Fruit fly (Drosophila melanogaster) whole organism, embryonic: ENCODE results near the gene Reg-2.

ENCODE experiments used
- ATbp ChIP-seq: fragments of 200-800 bp; sonication (Bioruptor generic); optimal IDR thresholded peaks from 2 replicates; lab custom pipeline; 2017; ENCODE audit warnings: missing biosample characterization, mild to moderate bottlenecking, missing genetic modification characterization, missing genetic modification reagents
- CG10654 ChIP-seq: fragments of 200-800 bp; sonication (Bioruptor generic); optimal IDR thresholded peaks from 2 replicates; lab custom pipeline; 2016; ENCODE audit warnings: missing biosample characterization, missing genetic modification characterization
- CG11504 ChIP-seq: fragments of 200-800 bp; sonication (Bioruptor generic); optimal IDR thresholded peaks from 3 replicates; lab custom pipeline; 2019; ENCODE audit warnings: missing biosample characterization, mild to moderate bottlenecking, missing genetic modification characterization, moderate library complexity
- CG11695 ChIP-seq: fragments of 200-800 bp; sonication (Bioruptor generic); IDR thresholded peaks from 3 replicates; pipeline ENCODE4 v1.3.6; 2022; ENCODE audit warnings: missing biosample characterization, missing genetic modification characterization
- CG13296 ChIP-seq: fragments of 200-800 bp; sonication (Bioruptor generic); optimal IDR thresholded peaks from 3 replicates; lab custom pipeline; 2018; ENCODE audit warnings: missing biosample characterization, mild to moderate bottlenecking, missing genetic modification characterization
- CG13894 ChIP-seq: fragments of 200-800 bp; sonication (Bioruptor generic); optimal IDR thresholded peaks from 3 replicates; lab custom pipeline; 2018; ENCODE audit warnings: missing biosample characterization, mild to moderate bottlenecking, missing genetic modification characterization, moderate library complexity
- CG14050 ChIP-seq: fragments of 200-800 bp; sonication (Bioruptor generic); IDR thresholded peaks from 3 replicates; pipeline ENCODE4 v1.3.6; 2022; ENCODE audit warnings: missing biosample characterization, missing genetic modification characterization
- CG1529 ChIP-seq: fragments of 200-800 bp; sonication (Bioruptor generic); optimal IDR thresholded peaks from 3 replicates; lab custom pipeline; 2018; ENCODE audit warnings: missing biosample characterization, missing genetic modification characterization
- CG15479 ChIP-seq: fragments of 200-800 bp; sonication (Bioruptor generic); optimal IDR thresholded peaks from 3 replicates; lab custom pipeline; 2019; ENCODE audit warnings: missing biosample characterization, mild to moderate bottlenecking, missing genetic modification characterization, moderate library complexity
- CG1647 ChIP-seq: fragments of 200-800 bp; sonication (Bioruptor generic); optimal IDR thresholded peaks from 3 replicates; lab custom pipeline; 2016; ENCODE audit warnings: missing biosample characterization, missing genetic modification characterization
- CG18764 ChIP-seq: fragments of 200-800 bp; sonication (Bioruptor generic); optimal IDR thresholded peaks from 3 replicates; lab custom pipeline; 2016; ENCODE audit warnings: missing biosample characterization, missing genetic modification characterization
- CG2712 ChIP-seq: fragments of 200-800 bp; optimal IDR thresholded peaks from 3 replicates; lab custom pipeline; 2019; ENCODE audit warnings: missing biosample characterization, mild to moderate bottlenecking, missing genetic modification characterization, moderate library complexity
- CG33557 ChIP-seq: fragments of 200-800 bp; sonication (Bioruptor generic); optimal IDR thresholded peaks from 2 replicates; lab custom pipeline; 2019; ENCODE audit warnings: missing biosample characterization, mild to moderate bottlenecking, missing genetic modification characterization, moderate library complexity
- CG4424 ChIP-seq: fragments of 200-800 bp; sonication (Bioruptor generic); optimal IDR thresholded peaks from 3 replicates; lab custom pipeline; 2016; ENCODE audit warnings: missing biosample characterization, missing genetic modification characterization
- CG4707 ChIP-seq: fragments of 200-800 bp; sonication (Bioruptor generic); optimal IDR thresholded peaks from 2 replicates; lab custom pipeline; 2018; ENCODE audit warnings: missing biosample characterization, mild to moderate bottlenecking, missing genetic modification characterization, moderate library complexity
- CG6689 ChIP-seq: fragments of 200-800 bp; sonication (Bioruptor generic); IDR thresholded peaks from 2 replicates; pipeline ENCODE4 v1.3.6; 2022; ENCODE audit warnings: missing biosample characterization, missing genetic modification characterization
- CG6813 ChIP-seq: fragments of 200-800 bp; sonication (Bioruptor generic); optimal IDR thresholded peaks from 2 replicates; lab custom pipeline; 2017; ENCODE audit warnings: missing biosample characterization, missing genetic modification characterization, mild to moderate bottlenecking, moderate library complexity, missing genetic modification reagents
- CG9817 ChIP-seq: fragments of 200-800 bp; sonication (Bioruptor generic); optimal IDR thresholded peaks from 2 replicates; lab custom pipeline; 2018; ENCODE audit warnings: missing biosample characterization, mild to moderate bottlenecking, missing genetic modification characterization, moderate library complexity
- Chrac-16 ChIP-seq: fragments of 200-800 bp; sonication (Bioruptor generic); optimal IDR thresholded peaks from 3 replicates; lab custom pipeline; 2016; ENCODE audit warnings: missing biosample characterization, missing genetic modification characterization
- CkIIα-i1 ChIP-seq: fragments of 200-800 bp; sonication (Bioruptor generic); IDR thresholded peaks from 2 replicates; pipeline ENCODE4 v1.3.6; 2022; ENCODE audit warnings: missing biosample characterization, missing genetic modification characterization
- Drgx ChIP-seq: fragments of 200-800 bp; sonication (Bioruptor generic); IDR thresholded peaks from 2 replicates; pipeline ENCODE4 v1.3.6; 2022; ENCODE audit warnings: missing biosample characterization, missing genetic modification characterization
- E2f1 ChIP-seq: fragments of 200-800 bp; sonication (Bioruptor generic); IDR thresholded peaks from 2 replicates; pipeline ENCODE4 v1.3.6; 2022; ENCODE audit warnings: missing biosample characterization, missing genetic modification characterization
- Ets65A ChIP-seq: fragments of 200-800 bp; sonication (Bioruptor generic); peaks from one replicate; lab custom pipeline; 2016; ENCODE audit warnings: missing biosample characterization, missing genetic modification characterization
- Hmr ChIP-seq: fragments of 200-800 bp; sonication (Bioruptor generic); optimal IDR thresholded peaks from 3 replicates; lab custom pipeline; 2017; ENCODE audit warnings: mild to moderate bottlenecking, missing biosample characterization, missing genetic modification reagents, missing genetic modification characterization
- Hr78 ChIP-seq, 2 experiments: fragments of 200-800 bp in 1 of 2; fragments of >200 bp in 1 of 2; sonication (Bioruptor generic) in 1 of 2; optimal IDR thresholded peaks; 2 replicates each; lab custom pipeline; 2017 to 2019; ENCODE audit warnings: missing biosample characterization in 2 of 2, missing genetic modification characterization in 2 of 2, mild to moderate bottlenecking in 1 of 2, moderate library complexity in 1 of 2
- MTF-1 ChIP-seq: fragments of 200-800 bp; sonication (Bioruptor generic); optimal IDR thresholded peaks from 2 replicates; lab custom pipeline; 2018; ENCODE audit warnings: missing biosample characterization, mild to moderate bottlenecking, missing genetic modification characterization, borderline replicate concordance
- Opbp ChIP-seq: fragments of 200-800 bp; sonication (Bioruptor generic); IDR thresholded peaks from 3 replicates; pipeline ENCODE4 v1.3.6; 2022; ENCODE audit warnings: missing biosample characterization, missing genetic modification characterization; ENCODE audit not compliant: partially characterized antibody
- Sox100B ChIP-seq: fragments of 200-800 bp; sonication (Bioruptor generic); optimal IDR thresholded peaks from 3 replicates; lab custom pipeline; 2018; ENCODE audit warnings: missing biosample characterization, mild to moderate bottlenecking, missing genetic modification characterization
- Trl ChIP-seq, 3 experiments: fragments of >200 bp in 2 of 3; fragments of 200-800 bp in 1 of 3; sonication (Bioruptor generic) in 1 of 3; optimal IDR thresholded peaks; 2 replicates in 1 of 3; 3 replicates in 2 of 3; lab custom pipeline; 2016 to 2017; ENCODE audit warnings: missing biosample characterization in 1 of 3, missing genetic modification characterization in 1 of 3
- Vsx1 ChIP-seq: fragments of 200-800 bp; sonication (Bioruptor generic); optimal IDR thresholded peaks from 2 replicates; lab custom pipeline; 2017; ENCODE audit warnings: missing biosample characterization, mild to moderate bottlenecking, missing genetic modification characterization, missing genetic modification reagents
- caup ChIP-seq: fragments of 200-800 bp; sonication (Bioruptor generic); optimal IDR thresholded peaks from 3 replicates; lab custom pipeline; 2017; ENCODE audit warnings: missing biosample characterization, mild to moderate bottlenecking, missing genetic modification characterization, moderate library complexity; ENCODE audit not compliant: severe bottlenecking
- cg ChIP-seq: fragments of 200-800 bp; sonication (Bioruptor generic); optimal IDR thresholded peaks from 3 replicates; lab custom pipeline; 2019; ENCODE audit warnings: missing biosample characterization, mild to moderate bottlenecking, missing genetic modification characterization, moderate library complexity
- crp ChIP-seq, 2 experiments: fragments of 200-800 bp; sonication (Bioruptor generic); optimal IDR thresholded peaks; 2 replicates in 1 of 2; 3 replicates in 1 of 2; lab custom pipeline; 2017; ENCODE audit warnings: missing biosample characterization in 2 of 2, missing genetic modification characterization in 2 of 2, mild to moderate bottlenecking in 1 of 2, moderate library complexity in 1 of 2
- disco-r ChIP-seq: fragments of 200-800 bp; sonication (Bioruptor generic); optimal IDR thresholded peaks from 2 replicates; lab custom pipeline; 2016; ENCODE audit warnings: missing biosample characterization, missing genetic modification characterization
- en ChIP-seq: fragments of 200-800 bp; sonication (Bioruptor generic); optimal IDR thresholded peaks from 2 replicates; lab custom pipeline; 2016; ENCODE audit warnings: missing biosample characterization, missing genetic modification characterization
- fru ChIP-seq: fragments of >200 bp; optimal IDR thresholded peaks from 2 replicates; lab custom pipeline; 2017
- ken ChIP-seq: fragments of 200-800 bp; sonication (Bioruptor generic); IDR thresholded peaks from 3 replicates; pipeline ENCODE4 v1.3.6; 2022; ENCODE audit warnings: missing biosample characterization, missing genetic modification characterization
- klu ChIP-seq: fragments of 200-800 bp; sonication (Bioruptor generic); IDR thresholded peaks from 2 replicates; pipeline ENCODE4 v1.3.6; 2022; ENCODE audit warnings: missing biosample characterization, missing genetic modification characterization
- lab ChIP-seq: fragments of 200-800 bp; sonication (Bioruptor generic); optimal IDR thresholded peaks from 3 replicates; lab custom pipeline; 2017; ENCODE audit warnings: missing biosample characterization, missing genetic modification characterization, mild to moderate bottlenecking, moderate library complexity, missing genetic modification reagents
- lmd ChIP-seq: fragments of 200-800 bp; sonication (Bioruptor generic); IDR thresholded peaks from 2 replicates; pipeline ENCODE4 v1.3.6; 2022; ENCODE audit warnings: missing biosample characterization, missing genetic modification characterization
- mam ChIP-seq: fragments of 200-800 bp; sonication (Bioruptor generic); optimal IDR thresholded peaks from 3 replicates; lab custom pipeline; 2016; ENCODE audit warnings: missing biosample characterization, missing genetic modification characterization
- pzg ChIP-seq: fragments of 200-800 bp; sonication (Bioruptor generic); optimal IDR thresholded peaks from 3 replicates; lab custom pipeline; 2018; ENCODE audit warnings: missing biosample characterization, mild to moderate bottlenecking, missing genetic modification characterization, moderate library complexity
- row ChIP-seq: fragments of 200-800 bp; sonication (Bioruptor generic); IDR thresholded peaks from 3 replicates; pipeline ENCODE4 v1.3.6; 2022; ENCODE audit warnings: missing biosample characterization, missing genetic modification characterization
- tna ChIP-seq: fragments of 200-800 bp; sonication (Bioruptor generic); IDR thresholded peaks from 2 replicates; pipeline ENCODE4 v1.3.6; 2022; ENCODE audit warnings: missing biosample characterization, missing genetic modification characterization; ENCODE audit not compliant: partially characterized antibody
- ttk ChIP-seq: fragments of 200-800 bp; sonication (Bioruptor generic); IDR thresholded peaks from 2 replicates; pipeline ENCODE4 v2.1.2; 2022; ENCODE audit warnings: missing biosample characterization, missing genetic modification characterization
- zf30C ChIP-seq: fragments of 200-800 bp; sonication (Bioruptor generic); optimal IDR thresholded peaks from 3 replicates; lab custom pipeline; 2018; ENCODE audit warnings: missing biosample characterization, mild to moderate bottlenecking, missing genetic modification characterization

The Reg-2 gene

dm6 chr3L:633272-634254 lies 27.2 kb upstream of the Reg-2 start (continued):
- TF ChIP-seq crp (GFP tag; optimal IDR thresholded peaks at IDR 0.05; lab: Kevin White, UChicago): peak in 1 of 2 experiments; percentile 22
- peak; percentile 58 for TF ChIP-seq en
- no peak for TF ChIP-seq fru
- peak; percentile 83 for TF ChIP-seq E2f1 (GFP tag; lab: Robert Waterston, UW)
- peak; percentile 58 for TF ChIP-seq Vsx1 (GFP tag; lab: Kevin White, UChicago)
- peak; percentile 83 for TF ChIP-seq Chrac-16 (GFP tag; lab: Kevin White, UChicago)
- TF ChIP-seq MTF-1: peak; percentile 47
- TF ChIP-seq CG13894 (tag; lab: Kevin White, UChicago): no peak
- peak; percentile 99 for TF ChIP-seq Ets65A (GFP tag; lab: Kevin White, UChicago)
- TF ChIP-seq lmd (GFP tag; lab: Robert Waterston, UW): peak; percentile 86
- peak; percentile 64 for TF ChIP-seq CG1647 (GFP tag; lab: Kevin White, UChicago)
- peak; percentile 89 for TF ChIP-seq CG6689 (GFP tag; lab: Robert Waterston, UW)
- TF ChIP-seq caup: peak; percentile 29
- peak; percentile 90 for TF ChIP-seq ATbp
- TF ChIP-seq Hmr (GFP tag; lab: Kevin White, UChicago): peak; percentile 23
- peak; percentile 94 for TF ChIP-seq ken (GFP tag; lab: Robert Waterston, UW)
- peak; percentile 69 for TF ChIP-seq disco-r
- peak; percentile 78 for TF ChIP-seq ttk
- TF ChIP-seq CG6813: peak; percentile 60
- no peak for TF ChIP-seq CG15479
- peak in 1 of 2 experiments; percentile 78 for TF ChIP-seq Hr78 (GFP tag; optimal IDR thresholded peaks at IDR 0.05; lab: Kevin White, UChicago)
- TF ChIP-seq pzg (GFP tag; lab: Kevin White, UChicago): no peak
- peak; percentile 89 for TF ChIP-seq cg (GFP tag; lab: Kevin White, UChicago)
- TF ChIP-seq CG11504 (tag; lab: Kevin White, UChicago): peak; percentile 88
- no peak for TF ChIP-seq Opbp (GFP tag; lab: Robert Waterston, UW)
- peak; percentile 87 for TF ChIP-seq Drgx
- peak; percentile 86 for TF ChIP-seq CG10654
- TF ChIP-seq CG9817 (tag; lab: Kevin White, UChicago): peak; percentile 68
- TF ChIP-seq tna (GFP tag; lab: Robert Waterston, UW): no peak
- no peak for TF ChIP-seq Trl (optimal IDR thresholded peaks at IDR 0.05; lab: Kevin White, UChicago)
- peak; percentile 85 for TF ChIP-seq Trl (GFP tag; optimal IDR thresholded peaks at IDR 0.05; lab: Kevin White, UChicago)
- peak; percentile 92 for TF ChIP-seq CG4424 (GFP tag; lab: Kevin White, UChicago)
- peak; percentile 68 for TF ChIP-seq CG18764 (GFP tag; lab: Kevin White, UChicago)
- peak; percentile 92 for TF ChIP-seq zf30C
- peak; percentile 64; the same call in 2 of the 3 replicates for TF ChIP-seq CG14050 (GFP tag; lab: Robert Waterston, UW)
- TF ChIP-seq CG13296: no peak
- TF ChIP-seq row (GFP tag; lab: Robert Waterston, UW): peak; percentile 89
- TF ChIP-seq CG1529: peak; percentile 92
- peak; percentile 83 for TF ChIP-seq CG33557 (GFP tag; lab: Kevin White, UChicago)
- TF ChIP-seq CG4707 (GFP tag; lab: Kevin White, UChicago): peak; percentile 76
- peak; percentile 82 for TF ChIP-seq Sox100B (GFP tag; lab: Kevin White, UChicago)
- peak; percentile 80 for TF ChIP-seq lab (GFP tag; lab: Kevin White, UChicago)
- peak; percentile 43 for TF ChIP-seq mam
- 0 out of 3 replicates have a peak, but pooled peaks have one; percentile 52 for TF ChIP-seq CG11695 (GFP tag; lab: Robert Waterston, UW)
- no peak for TF ChIP-seq CkIIα-i1 (GFP tag; lab: Robert Waterston, UW)
- peak; percentile 91 for TF ChIP-seq CG2712
- TF ChIP-seq klu (GFP tag; lab: Robert Waterston, UW): 0 out of 2 replicates have a peak, but pooled peaks have one; percentile 30
